Worm (Caenorhabditis elegans) whole organism, late embryonic: ENCODE results near the gene ubc-1.

Source experiments
- C08G9.2 ChIP-seq: sonication (generic microtip); optimal IDR thresholded peaks from 2 replicates; lab custom pipeline; 2016; ENCODE audit warnings: mild to moderate bottlenecking, missing genetic modification characterization, moderate library complexity, missing compliant biosample characterization
- C38D4.7 ChIP-seq: fragments of 200-800 bp; sonication (Bioruptor generic); optimal IDR thresholded peaks from 2 replicates; lab custom pipeline; 2018; ENCODE audit warnings: mild to moderate bottlenecking, missing genetic modification characterization, moderate library complexity, missing compliant biosample characterization
- F13H6.1 ChIP-seq: sonication (generic microtip); optimal IDR thresholded peaks from 2 replicates; lab custom pipeline; 2016; ENCODE audit warnings: missing genetic modification characterization, missing compliant biosample characterization
- K09A11.1 ChIP-seq: sonication (generic microtip); optimal IDR thresholded peaks from 2 replicates; lab custom pipeline; 2017; ENCODE audit warnings: antibody characterized with exemption, mild to moderate bottlenecking, missing genetic modification characterization, missing compliant biosample characterization; ENCODE audit not compliant: insufficient read depth
- Y22D7AL.16 ChIP-seq: sonication (generic microtip); optimal IDR thresholded peaks from 2 replicates; lab custom pipeline; 2016; ENCODE audit warnings: missing genetic modification characterization, missing compliant biosample characterization
- ceh-14 ChIP-seq: sonication (generic microtip); optimal IDR thresholded peaks from 2 replicates; lab custom pipeline; 2016; ENCODE audit warnings: missing genotype, missing genetic modification characterization, missing compliant biosample characterization
- ceh-19 ChIP-seq: fragments of 200-800 bp; sonication (Bioruptor generic); optimal IDR thresholded peaks from 2 replicates; lab custom pipeline; 2018; ENCODE audit warnings: mild to moderate bottlenecking, missing genetic modification characterization, missing compliant biosample characterization
- ceh-2 ChIP-seq: sonication (generic microtip); optimal IDR thresholded peaks from 2 replicates; lab custom pipeline; 2016; ENCODE audit warnings: missing genotype, missing genetic modification characterization, missing compliant biosample characterization
- ceh-24 ChIP-seq: sonication (generic microtip); optimal IDR thresholded peaks from 2 replicates; lab custom pipeline; 2016; ENCODE audit warnings: mild to moderate bottlenecking, missing genetic modification characterization, missing compliant biosample characterization
- ceh-31 ChIP-seq: sonication (generic microtip); optimal IDR thresholded peaks from 2 replicates; lab custom pipeline; 2016; ENCODE audit warnings: missing genetic modification characterization, missing compliant biosample characterization
- ceh-45 ChIP-seq: fragments of 200-800 bp; sonication (Bioruptor generic); IDR thresholded peaks from 2 replicates; pipeline ENCODE4 v1.3.6; 2022; ENCODE audit warnings: missing genetic modification reagents, missing genetic modification characterization, missing compliant biosample characterization
- che-1 ChIP-seq: sonication (generic microtip); optimal IDR thresholded peaks from 2 replicates; lab custom pipeline; 2016; ENCODE audit warnings: mild to moderate bottlenecking, missing genetic modification characterization, missing compliant biosample characterization
- dmd-4 ChIP-seq: sonication (generic microtip); optimal IDR thresholded peaks from 2 replicates; lab custom pipeline; 2016; ENCODE audit warnings: borderline replicate concordance, missing genetic modification characterization, missing compliant biosample characterization
- dve-1 ChIP-seq: sonication (generic microtip); optimal IDR thresholded peaks from 2 replicates; lab custom pipeline; 2017; ENCODE audit warnings: antibody characterized with exemption, mild to moderate bottlenecking, missing genetic modification characterization, missing compliant biosample characterization
- elt-4 ChIP-seq: sonication (generic microtip); optimal IDR thresholded peaks from 2 replicates; lab custom pipeline; 2016; ENCODE audit warnings: missing genetic modification characterization, missing compliant biosample characterization
- eyg-1 ChIP-seq: sonication (generic microtip); optimal IDR thresholded peaks from 2 replicates; lab custom pipeline; 2016; ENCODE audit warnings: missing genotype, missing genetic modification characterization, missing compliant biosample characterization
- fkh-10 ChIP-seq: fragments of 150-350 bp; optimal IDR thresholded peaks from 2 replicates; lab custom pipeline; 2014; ENCODE audit warnings: missing biosample characterization, missing genetic modification reagents, missing genetic modification characterization
- hlh-8 ChIP-seq: sonication (generic microtip); optimal IDR thresholded peaks from 2 replicates; lab custom pipeline; 2016; ENCODE audit warnings: missing genotype, missing genetic modification characterization, missing compliant biosample characterization
- madf-2 ChIP-seq: sonication (generic microtip); optimal IDR thresholded peaks from 2 replicates; lab custom pipeline; 2017; ENCODE audit warnings: missing genetic modification characterization, missing compliant biosample characterization
- nfya-1 ChIP-seq: sonication (generic microtip); optimal IDR thresholded peaks from 2 replicates; lab custom pipeline; 2017; ENCODE audit warnings: missing genetic modification characterization, mild to moderate bottlenecking, missing compliant biosample characterization, antibody characterized with exemption, moderate library complexity
- nhr-232 ChIP-seq: sonication (generic microtip); optimal IDR thresholded peaks from 2 replicates; lab custom pipeline; 2016; ENCODE audit warnings: missing genetic modification characterization, missing compliant biosample characterization
- odd-2 ChIP-seq: sonication (generic microtip); optimal IDR thresholded peaks from 2 replicates; lab custom pipeline; 2017; ENCODE audit warnings: antibody characterized with exemption, mild to moderate bottlenecking, missing genetic modification characterization, missing compliant biosample characterization
- pag-3 ChIP-seq: sonication (generic microtip); optimal IDR thresholded peaks from 2 replicates; lab custom pipeline; 2016; ENCODE audit warnings: missing compliant biosample characterization, missing genetic modification characterization, borderline replicate concordance
- pat-9 ChIP-seq: fragments of 200-800 bp; sonication (Bioruptor generic); optimal IDR thresholded peaks from 2 replicates; lab custom pipeline; 2018; ENCODE audit warnings: mild to moderate bottlenecking, missing genetic modification characterization, moderate library complexity, missing compliant biosample characterization
- pha-2 ChIP-seq: sonication (generic microtip); optimal IDR thresholded peaks from 2 replicates; lab custom pipeline; 2017; ENCODE audit warnings: mild to moderate bottlenecking, missing genetic modification characterization, missing compliant biosample characterization
- pha-4 ChIP-seq: fragments of 150-350 bp; optimal IDR thresholded peaks from 2 replicates; lab custom pipeline; 2018; ENCODE audit warnings: missing biosample characterization, missing genetic modification reagents, missing genetic modification characterization
- rnt-1 ChIP-seq: sonication (generic microtip); optimal IDR thresholded peaks from 2 replicates; lab custom pipeline; 2016; ENCODE audit warnings: missing genetic modification characterization, missing compliant biosample characterization
- sdc-2 ChIP-seq: sonication (generic microtip); optimal IDR thresholded peaks from 2 replicates; lab custom pipeline; 2016; ENCODE audit warnings: missing genotype, missing genetic modification characterization, missing compliant biosample characterization
- sox-2 ChIP-seq: fragments of 200-800 bp; sonication (Bioruptor generic); IDR thresholded peaks from 2 replicates; pipeline ENCODE4 v1.3.6; 2022; ENCODE audit warnings: missing genetic modification reagents, missing genetic modification characterization, missing compliant biosample characterization
- sox-4 ChIP-seq: sonication (generic microtip); optimal IDR thresholded peaks from 2 replicates; lab custom pipeline; 2017; ENCODE audit warnings: mild to moderate bottlenecking, missing genetic modification characterization, inconsistent platforms, missing compliant biosample characterization
- syd-9 ChIP-seq: sonication (generic microtip); optimal IDR thresholded peaks from 2 replicates; lab custom pipeline; 2016; ENCODE audit warnings: mild to moderate bottlenecking, missing genetic modification characterization, moderate library complexity, missing compliant biosample characterization
- tbx-7 ChIP-seq: sonication (generic microtip); optimal IDR thresholded peaks from 2 replicates; lab custom pipeline; 2016; ENCODE audit warnings: missing genotype, missing genetic modification characterization, missing compliant biosample characterization
- unc-3 ChIP-seq, 2 experiments: fragments of 200-800 bp in 1 of 2; sonication (Bioruptor generic) in 1 of 2; sonication (generic microtip) in 1 of 2; conservative IDR thresholded peaks in 1 of 2; optimal IDR thresholded peaks in 1 of 2; 2 replicates each; pipeline versions ENCODE4 v1.3.6 to Lab custom; 2016 to 2022; ENCODE audit warnings: missing compliant biosample characterization in 2 of 2, missing genetic modification characterization in 2 of 2, missing genetic modification reagents in 1 of 2
- unc-42 ChIP-seq: sonication (generic microtip); optimal IDR thresholded peaks from 2 replicates; lab custom pipeline; 2016; ENCODE audit warnings: missing genotype, missing genetic modification characterization, missing compliant biosample characterization
- unc-86 ChIP-seq: sonication (generic microtip); optimal IDR thresholded peaks from 2 replicates; lab custom pipeline; 2016; ENCODE audit warnings: missing genetic modification characterization, missing compliant biosample characterization
- zip-5 ChIP-seq: sonication (generic microtip); optimal IDR thresholded peaks from 2 replicates; lab custom pipeline; 2016; ENCODE audit warnings: missing genetic modification characterization, missing compliant biosample characterization

Gene ubc-1

DNA sequence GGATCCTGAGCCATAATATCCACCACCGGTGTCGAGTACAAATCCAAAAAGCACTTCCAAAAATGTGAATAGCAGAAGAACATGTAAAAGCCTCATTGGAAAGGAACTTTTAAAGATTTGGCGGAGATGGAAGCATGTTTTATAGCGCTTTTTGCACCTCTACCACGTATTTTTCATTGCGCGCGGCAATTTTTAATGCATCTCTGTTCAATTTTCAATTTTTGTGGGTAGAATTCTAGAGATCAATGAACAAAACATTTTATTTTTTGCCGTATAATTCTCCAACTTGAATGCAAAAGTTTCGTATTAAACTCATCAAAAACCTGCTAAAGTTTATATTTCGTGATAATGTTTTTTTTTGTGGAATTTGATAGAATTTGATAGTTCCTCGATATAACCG lies 34.7 kb downstream of the ubc-1 start, which contains the start of gene F49F1.9:
TSS of gene F49F1.9 (minus strand) at position 101 of the 400 bp plus-strand sequence.
- TF ChIP-seq tbx-7 (tag; lab: Kevin White, UChicago) (no peak), sdc-2 (tag; lab: Kevin White, UChicago) (no peak), C08G9.2 (no peak), nfya-1 (no peak), sox-4 (no peak), zip-5 (tag; lab: Kevin White, UChicago) (no peak), ceh-45 (no peak), pha-2 (tag; lab: Kevin White, UChicago) (no peak), ceh-31 (tag; lab: Kevin White, UChicago) (no peak), pha-4 (tag; lab: Kevin White, UChicago) (no peak), ceh-19 (GFP tag; lab: Kevin White, UChicago) (no peak), odd-2 (tag; lab: Kevin White, UChicago) (no peak), madf-2 (tag; lab: Kevin White, UChicago) (no peak), ceh-14 (tag; lab: Kevin White, UChicago) (no peak), Y22D7AL.16 (tag; lab: Kevin White, UChicago) (no peak)

- TF ChIP-seq F13H6.1 (tag; lab: Kevin White, UChicago) (no peak), unc-3 (GFP tag; conservative IDR thresholded peaks at IDR 0.05; lab: Robert Waterston, UW) (no peak), unc-3 (tag; optimal IDR thresholded peaks at IDR 0.05; lab: Kevin White, UChicago) (no peak), pat-9 (tag; lab: Kevin White, UChicago) (no peak), dmd-4 (tag; lab: Kevin White, UChicago) (no peak), unc-86 (tag; lab: Kevin White, UChicago) (no peak), rnt-1 (no peak), hlh-8 (tag; lab: Kevin White, UChicago) (no peak), K09A11.1 (tag; lab: Kevin White, UChicago) (no peak), ceh-2 (tag; lab: Kevin White, UChicago) (no peak), sox-4 (no peak), eyg-1 (tag; lab: Kevin White, UChicago) (no peak), che-1 (tag; lab: Kevin White, UChicago) (no peak), elt-4 (tag; lab: Kevin White, UChicago) (no peak), sox-2 (GFP tag; lab: Robert Waterston, UW) (no peak)
Measured at ce11 chrIV:4139022-4139421, 36.2 kb downstream of the ubc-1 start, which contains the start of gene F49F1.10. Gene F49F1.10 (minus strand): TSS chrIV:4139122.

- TF ChIP-seq unc-86 (tag; lab: Kevin White, UChicago) (no peak), syd-9 (tag; lab: Kevin White, UChicago) (no peak), sox-4 (no peak), sox-2 (GFP tag; lab: Robert Waterston, UW) (no peak), C38D4.7 (GFP tag; lab: Kevin White, UChicago) (no peak), ceh-24 (tag; lab: Kevin White, UChicago) (no peak), pag-3 (no peak), hlh-8 (tag; lab: Kevin White, UChicago) (no peak), tbx-7 (tag; lab: Kevin White, UChicago) (no peak), sdc-2 (tag; lab: Kevin White, UChicago) (no peak), fkh-10 (no peak), unc-3 (GFP tag; conservative IDR thresholded peaks at IDR 0.05; lab: Robert Waterston, UW) (no peak), unc-3 (tag; optimal IDR thresholded peaks at IDR 0.05; lab: Kevin White, UChicago) (no peak), unc-42 (no peak), rnt-1 (no peak), nhr-232 (no peak), pat-9 (tag; lab: Kevin White, UChicago) (no peak), pha-2 (tag; lab: Kevin White, UChicago) (no peak), dve-1 (tag; lab: Kevin White, UChicago) (no peak), F13H6.1 (tag; lab: Kevin White, UChicago) (no peak)
Measured at ce11 chrIV:4140265-4140664, 37.4 kb downstream of the ubc-1 start, which contains the start of gene F49F1.18. Gene F49F1.18 (minus strand): TSS chrIV:4140365.
